Fruit fly (Drosophila melanogaster) whole organism, embryonic: ENCODE measurements around the gene Tpr2.
A peak's percentile ranks its signal among the peaks of the same experiment; 100 is the strongest.

Source experiments
- Antp ChIP-seq: fragments of 200-800 bp; sonication (Bioruptor generic); optimal IDR thresholded peaks from 3 replicates; lab custom pipeline; 2016; ENCODE audit warnings: missing biosample characterization, missing genetic modification characterization
- Asciz ChIP-seq: fragments of 200-800 bp; sonication (Bioruptor generic); optimal IDR thresholded peaks from 2 replicates; lab custom pipeline; 2017; ENCODE audit warnings: missing biosample characterization, mild to moderate bottlenecking, missing genetic modification characterization, missing genetic modification reagents
- B-H1 ChIP-seq: fragments of 200-800 bp; sonication (Bioruptor generic); IDR thresholded peaks from 3 replicates; pipeline ENCODE4 v1.3.6; 2022; ENCODE audit warnings: missing biosample characterization, missing genetic modification characterization
- CG12219 ChIP-seq: fragments of 200-800 bp; sonication (Bioruptor generic); optimal IDR thresholded peaks from 3 replicates; lab custom pipeline; 2018; ENCODE audit warnings: missing biosample characterization, mild to moderate bottlenecking, missing genetic modification characterization
- CG12299 ChIP-seq: fragments of 200-800 bp; sonication (Bioruptor generic); optimal IDR thresholded peaks from 2 replicates; lab custom pipeline; 2018; ENCODE audit warnings: missing biosample characterization, mild to moderate bottlenecking, missing genetic modification characterization
- CG13624 ChIP-seq: fragments of 200-800 bp; sonication (Bioruptor generic); optimal IDR thresholded peaks from 2 replicates; lab custom pipeline; 2016; ENCODE audit warnings: missing biosample characterization, missing genetic modification characterization
- CG13775 ChIP-seq: fragments of 200-800 bp; sonication (Bioruptor generic); optimal IDR thresholded peaks from 3 replicates; lab custom pipeline; 2017; ENCODE audit warnings: missing biosample characterization, mild to moderate bottlenecking, missing genetic modification characterization
- CG14441 ChIP-seq: fragments of 200-800 bp; sonication (Bioruptor generic); IDR thresholded peaks from 2 replicates; pipeline ENCODE4 v1.3.6; 2022; ENCODE audit warnings: missing biosample characterization, missing genetic modification characterization
- CG2678 ChIP-seq: fragments of 200-800 bp; sonication (Bioruptor generic); optimal IDR thresholded peaks from 3 replicates; lab custom pipeline; 2019; ENCODE audit warnings: missing biosample characterization, mild to moderate bottlenecking, missing genetic modification characterization, moderate library complexity
- CG2875 ChIP-seq: fragments of 200-800 bp; sonication (Bioruptor generic); optimal IDR thresholded peaks from 2 replicates; lab custom pipeline; 2017; ENCODE audit warnings: missing biosample characterization, mild to moderate bottlenecking, missing genetic modification characterization, missing genetic modification reagents
- CTCF ChIP-seq: fragments of 200-800 bp; sonication (Bioruptor generic); optimal IDR thresholded peaks from 2 replicates; lab custom pipeline; 2017; ENCODE audit warnings: missing biosample characterization, mild to moderate bottlenecking, missing genetic modification characterization, moderate library complexity
- CoRest ChIP-seq: fragments of 200-800 bp; sonication (Bioruptor generic); optimal IDR thresholded peaks from 3 replicates; lab custom pipeline; 2018; ENCODE audit warnings: missing biosample characterization, mild to moderate bottlenecking, missing genetic modification characterization, moderate library complexity
- D19A ChIP-seq: fragments of 200-800 bp; optimal IDR thresholded peaks from 3 replicates; lab custom pipeline; 2019; ENCODE audit warnings: missing biosample characterization, mild to moderate bottlenecking, missing genetic modification characterization, moderate library complexity
- D19B ChIP-seq: fragments of 200-800 bp; sonication (Bioruptor generic); optimal IDR thresholded peaks from 2 replicates; lab custom pipeline; 2017; ENCODE audit warnings: missing biosample characterization, mild to moderate bottlenecking, missing genetic modification characterization
- Dip2 ChIP-seq: fragments of 200-800 bp; sonication (Bioruptor generic); IDR thresholded peaks from 2 replicates; pipeline ENCODE4 v1.3.6; 2022; ENCODE audit warnings: missing biosample characterization, missing genetic modification characterization
- Doc2 ChIP-seq: fragments of 200-800 bp; sonication (Bioruptor generic); IDR thresholded peaks from 2 replicates; pipeline ENCODE4 v1.3.6; 2022; ENCODE audit warnings: missing biosample characterization, missing genetic modification characterization
- Eip74EF ChIP-seq, 2 experiments: fragments of 200-800 bp in 1 of 2; fragments of >200 bp in 1 of 2; sonication (Bioruptor generic) in 1 of 2; optimal IDR thresholded peaks; 2 replicates each; lab custom pipeline; 2017 to 2019; ENCODE audit warnings: missing biosample characterization in 2 of 2, missing genetic modification characterization in 2 of 2, mild to moderate bottlenecking in 1 of 2, moderate library complexity in 1 of 2
- Fer1 ChIP-seq: fragments of 200-800 bp; sonication (Bioruptor generic); optimal IDR thresholded peaks from 2 replicates; lab custom pipeline; 2017; ENCODE audit warnings: missing biosample characterization, mild to moderate bottlenecking, missing genetic modification characterization
- H2.0 ChIP-seq: fragments of 200-800 bp; sonication (Bioruptor generic); IDR thresholded peaks from 2 replicates; pipeline ENCODE4 v1.3.6; 2022; ENCODE audit warnings: missing biosample characterization, missing genetic modification characterization
- HLH4C ChIP-seq: fragments of 200-800 bp; sonication (Bioruptor generic); IDR thresholded peaks from 3 replicates; pipeline ENCODE4 v1.3.6; 2022; ENCODE audit warnings: missing biosample characterization, missing genetic modification characterization; ENCODE audit not compliant: partially characterized antibody
- Hmr ChIP-seq: fragments of 200-800 bp; sonication (Bioruptor generic); optimal IDR thresholded peaks from 3 replicates; lab custom pipeline; 2017; ENCODE audit warnings: mild to moderate bottlenecking, missing biosample characterization, missing genetic modification reagents, missing genetic modification characterization
- Kr ChIP-seq: fragments of 200-800 bp; sonication (Bioruptor generic); optimal IDR thresholded peaks from 2 replicates; lab custom pipeline; 2017; ENCODE audit warnings: missing biosample characterization, mild to moderate bottlenecking, missing genetic modification characterization
- NK7.1 ChIP-seq: fragments of 200-800 bp; sonication (Bioruptor generic); optimal IDR thresholded peaks from 3 replicates; lab custom pipeline; 2016; ENCODE audit warnings: missing biosample characterization, missing genetic modification characterization
- Neu2 ChIP-seq: fragments of 200-800 bp; sonication (Bioruptor generic); optimal IDR thresholded peaks from 3 replicates; lab custom pipeline; 2016; ENCODE audit warnings: missing biosample characterization, missing genetic modification characterization, borderline replicate concordance
- Oaz ChIP-seq: fragments of 200-800 bp; sonication (Bioruptor generic); IDR thresholded peaks from 2 replicates; pipeline ENCODE4 v1.3.6; 2022; ENCODE audit warnings: missing biosample characterization, missing genetic modification characterization
- Xrp1 ChIP-seq: fragments of 200-800 bp; sonication (Bioruptor generic); IDR thresholded peaks from 2 replicates; pipeline ENCODE4 v1.3.6; 2022; ENCODE audit warnings: missing biosample characterization, missing genetic modification characterization
- abd-A ChIP-seq: fragments of 200-800 bp; sonication (Bioruptor generic); optimal IDR thresholded peaks from 3 replicates; lab custom pipeline; 2019; ENCODE audit warnings: missing biosample characterization, mild to moderate bottlenecking, missing genetic modification characterization, moderate library complexity
- bcd ChIP-seq: fragments of 200-800 bp; sonication (Bioruptor generic); optimal IDR thresholded peaks from 2 replicates; lab custom pipeline; 2017; ENCODE audit warnings: missing biosample characterization, mild to moderate bottlenecking, missing genetic modification characterization
- bowl ChIP-seq: fragments of 200-800 bp; sonication (Bioruptor generic); IDR thresholded peaks from 2 replicates; pipeline ENCODE4 v1.3.6; 2022; ENCODE audit warnings: missing biosample characterization, missing genetic modification characterization
- bsh ChIP-seq, 2 experiments: fragments of 200-800 bp; sonication (Bioruptor generic); optimal IDR thresholded peaks; 2 replicates each; lab custom pipeline; 2017 to 2018; ENCODE audit warnings: mild to moderate bottlenecking in 2 of 2, missing biosample characterization in 2 of 2, missing genetic modification characterization in 2 of 2, moderate library complexity in 1 of 2
- ci ChIP-seq: fragments of 200-800 bp; sonication (Bioruptor generic); IDR thresholded peaks from 3 replicates; pipeline ENCODE4 v1.3.6; 2022; ENCODE audit warnings: missing biosample characterization, missing genetic modification characterization
- dpn ChIP-seq, 2 experiments: fragments of 200-800 bp; sonication (Bioruptor generic); optimal IDR thresholded peaks; 3 replicates each; lab custom pipeline; 2016; ENCODE audit warnings: missing biosample characterization in 2 of 2, missing genetic modification characterization in 2 of 2
- dysf ChIP-seq: fragments of 200-800 bp; sonication (Bioruptor generic); IDR thresholded peaks from 3 replicates; pipeline ENCODE4 v1.3.6; 2022; ENCODE audit warnings: missing biosample characterization, missing genetic modification characterization
- fd64A ChIP-seq: fragments of 200-800 bp; sonication (Bioruptor generic); optimal IDR thresholded peaks from 3 replicates; lab custom pipeline; 2018; ENCODE audit warnings: missing biosample characterization, mild to moderate bottlenecking, missing genetic modification characterization
- gem ChIP-seq: fragments of 200-800 bp; sonication (Bioruptor generic); optimal IDR thresholded peaks from 2 replicates; lab custom pipeline; 2019; ENCODE audit warnings: missing biosample characterization, mild to moderate bottlenecking, missing genetic modification characterization, moderate library complexity
- hbn ChIP-seq: fragments of 200-800 bp; sonication (Bioruptor generic); IDR thresholded peaks from 2 replicates; pipeline ENCODE4 v1.3.6; 2022; ENCODE audit warnings: missing biosample characterization, missing genetic modification characterization; ENCODE audit not compliant: partially characterized antibody
- hth ChIP-seq: fragments of >200 bp; optimal IDR thresholded peaks from 2 replicates; lab custom pipeline; 2017; ENCODE audit warnings: inconsistent platforms
- insv ChIP-seq, 2 experiments: fragments of 200-800 bp; sonication (Bioruptor generic); optimal IDR thresholded peaks; 3 replicates each; lab custom pipeline; 2016 to 2018; ENCODE audit warnings: missing biosample characterization in 2 of 2, missing genetic modification characterization in 2 of 2
- lab ChIP-seq: fragments of 200-800 bp; sonication (Bioruptor generic); optimal IDR thresholded peaks from 3 replicates; lab custom pipeline; 2017; ENCODE audit warnings: missing biosample characterization, missing genetic modification characterization, mild to moderate bottlenecking, moderate library complexity, missing genetic modification reagents
- lmd ChIP-seq: fragments of 200-800 bp; sonication (Bioruptor generic); IDR thresholded peaks from 2 replicates; pipeline ENCODE4 v1.3.6; 2022; ENCODE audit warnings: missing biosample characterization, missing genetic modification characterization
- nerfin-1 ChIP-seq: fragments of 200-800 bp; sonication (Bioruptor generic); optimal IDR thresholded peaks from 3 replicates; lab custom pipeline; 2019; ENCODE audit warnings: missing biosample characterization, mild to moderate bottlenecking, missing genetic modification characterization, moderate library complexity
- nmo ChIP-seq: fragments of 200-800 bp; sonication (Bioruptor generic); optimal IDR thresholded peaks from 2 replicates; lab custom pipeline; 2018; ENCODE audit warnings: missing biosample characterization, mild to moderate bottlenecking, missing genetic modification characterization, moderate library complexity
- otp ChIP-seq: fragments of 200-800 bp; sonication (Bioruptor generic); IDR thresholded peaks from 3 replicates; pipeline ENCODE4, ENCODE4 v1.3.6; 2022; ENCODE audit warnings: missing biosample characterization, missing genetic modification characterization
- phol ChIP-seq: fragments of 200-800 bp; sonication (Bioruptor generic); optimal IDR thresholded peaks from 3 replicates; lab custom pipeline; 2018; ENCODE audit warnings: missing biosample characterization, mild to moderate bottlenecking, missing genetic modification characterization, moderate library complexity
- ranshi ChIP-seq: fragments of 200-800 bp; sonication (Bioruptor generic); IDR thresholded peaks from 2 replicates; pipeline ENCODE4 v1.3.6; 2022; ENCODE audit warnings: missing biosample characterization, missing genetic modification characterization
- repo ChIP-seq: fragments of 200-800 bp; sonication (Bioruptor generic); optimal IDR thresholded peaks from 2 replicates; lab custom pipeline; 2016; ENCODE audit warnings: missing biosample characterization, missing genetic modification characterization
- sens ChIP-seq: fragments of 200-800 bp; sonication (Bioruptor generic); peaks from one replicate; lab custom pipeline; 2016; ENCODE audit warnings: missing biosample characterization, missing genetic modification characterization
- seq ChIP-seq: fragments of 200-800 bp; sonication (Bioruptor generic); IDR thresholded peaks from 2 replicates; pipeline ENCODE4 v1.3.6; 2022; ENCODE audit warnings: missing biosample characterization, missing genetic modification characterization
- tgo ChIP-seq: fragments of 200-800 bp; sonication (Bioruptor generic); IDR thresholded peaks from 3 replicates; pipeline ENCODE4 v1.3.6; 2022; ENCODE audit warnings: missing biosample characterization, missing genetic modification characterization
- trh ChIP-seq: fragments of 200-800 bp; sonication (Bioruptor generic); optimal IDR thresholded peaks from 2 replicates; lab custom pipeline; 2016; ENCODE audit warnings: missing biosample characterization, missing genetic modification characterization
- wdn ChIP-seq: fragments of 200-800 bp; sonication (Bioruptor generic); IDR thresholded peaks from 2 replicates; pipeline ENCODE4 v1.3.6; 2022; ENCODE audit warnings: missing biosample characterization, missing genetic modification characterization
- zfh1 ChIP-seq: fragments of 200-800 bp; sonication (Bioruptor generic); IDR thresholded peaks from 3 replicates; pipeline ENCODE4 v1.3.6; 2022; ENCODE audit warnings: missing biosample characterization, missing genetic modification characterization

Tpr2 gene

DNA sequence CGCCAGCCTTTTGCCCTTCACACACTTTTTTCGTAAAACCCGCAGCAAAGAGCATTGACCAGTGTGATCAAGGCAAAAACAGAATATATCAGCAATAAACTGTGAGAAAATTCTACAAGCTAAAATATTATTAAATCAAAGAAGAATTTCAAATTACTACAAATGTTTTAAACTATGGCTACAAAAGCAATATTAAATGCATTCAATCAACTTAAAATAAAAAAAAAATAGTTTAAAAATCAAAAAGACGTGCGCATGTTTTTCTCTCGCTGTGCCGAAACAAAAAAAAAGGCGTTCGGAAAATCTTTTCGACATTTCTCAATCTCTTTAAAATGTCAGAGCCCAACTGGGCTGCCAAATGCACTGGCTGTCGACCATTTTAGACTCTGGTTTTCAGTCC is 6.8 kb downstream of the Tpr2 start (continued):
- TF ChIP-seq CG2678 (tag; lab: Kevin White, UChicago) (peak; percentile 33), nmo (peak; percentile 29), trh (GFP tag; lab: Kevin White, UChicago) (no peak), dysf (peak; percentile 44; the same call in 1 of the 3 replicates), bsh (GFP tag; optimal IDR thresholded peaks at IDR 0.05; lab: Kevin White, UChicago) (peak in 1 of 2 experiments; percentile 54), CG13775 (GFP tag; lab: Kevin White, UChicago) (peak; percentile 28), Oaz (GFP tag; lab: Robert Waterston, UW) (no peak), fd64A (no peak), seq (GFP tag; lab: Robert Waterston, UW) (no peak), D19B (GFP tag; lab: Kevin White, UChicago) (no peak), lab (GFP tag; lab: Kevin White, UChicago) (peak; percentile 14), Neu2 (GFP tag; lab: Kevin White, UChicago) (no peak), sens (GFP tag; lab: Kevin White, UChicago) (no peak), tgo (peak; percentile 45; the same call in 2 of the 3 replicates), dpn (GFP tag; optimal IDR thresholded peaks at IDR 0.05; lab: Kevin White, UChicago) (no peak), hbn (GFP tag; lab: Robert Waterston, UW) (no peak), Hmr (GFP tag; lab: Kevin White, UChicago) (no peak), HLH4C (no peak), ci (GFP tag; lab: Robert Waterston, UW) (peak; percentile 49; the same call in 1 of the 3 replicates), lmd (GFP tag; lab: Robert Waterston, UW) (0 out of 2 replicates have a peak, but pooled peaks have one; percentile 6), abd-A (tag; lab: Kevin White, UChicago) (no peak), hth (lab: Kevin White, UChicago) (no peak), CTCF (GFP tag; lab: Kevin White, UChicago) (no peak), Eip74EF (GFP tag; optimal IDR thresholded peaks at IDR 0.05; lab: Kevin White, UChicago) (no peak), nerfin-1 (tag; lab: Kevin White, UChicago) (no peak), Antp (GFP tag; lab: Kevin White, UChicago) (no peak), D19A (peak; percentile 24), NK7.1 (GFP tag; lab: Kevin White, UChicago) (no peak), CG2875 (GFP tag; lab: Kevin White, UChicago) (no peak), phol (tag; lab: Kevin White, UChicago) (peak; percentile 34), wdn (GFP tag; lab: Robert Waterston, UW) (no peak), otp (0 out of 3 replicates have a peak, but pooled peaks have one; percentile 27), ranshi (GFP tag; lab: Robert Waterston, UW) (no peak), gem (tag; lab: Kevin White, UChicago) (peak; percentile 52), H2.0 (no peak), Xrp1 (GFP tag; lab: Robert Waterston, UW) (peak; percentile 66), CG12219 (no peak), B-H1 (0 out of 3 replicates have a peak, but pooled peaks have one; percentile 22), Fer1 (GFP tag; lab: Kevin White, UChicago) (no peak), insv (GFP tag; optimal IDR thresholded peaks at IDR 0.05; lab: Kevin White, UChicago) (no peak), zfh1 (GFP tag; lab: Robert Waterston, UW) (peak; percentile 35; the same call in 1 of the 3 replicates), CG14441 (GFP tag; lab: Robert Waterston, UW) (no peak), Dip2 (no peak), CoRest (tag; lab: Kevin White, UChicago) (peak; percentile 22), bcd (GFP tag; lab: Kevin White, UChicago) (no peak), CG12299 (tag; lab: Kevin White, UChicago) (no peak), repo (GFP tag; lab: Kevin White, UChicago) (no peak), CG13624 (GFP tag; lab: Kevin White, UChicago) (peak; percentile 14), Kr (GFP tag; lab: Kevin White, UChicago) (no peak), Asciz (GFP tag; lab: Kevin White, UChicago) (peak; percentile 32), Doc2 (GFP tag; lab: Robert Waterston, UW) (no peak), bowl (no peak)
